Worm (Caenorhabditis elegans): ENCODE results near the gene T24E12.3.

T24E12.3 gene

ce11 chrII:3823855-3824254 lies 48.0 kb downstream of the T24E12.3 start, which contains the start of gene skr-15:
TSS of gene skr-15 (plus strand) at chrII:3824155.
- TF ChIP-seq cog-1 (tag; optimal IDR thresholded peaks at IDR 0.05) (no peak), tab-1 (GFP tag; IDR thresholded peaks at IDR 0.05) (no peak), med-1 (GFP tag; optimal IDR thresholded peaks at IDR 0.05; ENCODE audit: insufficient read depth) (no peak), ztf-29 (GFP tag; IDR thresholded peaks at IDR 0.05) (no peak), ref-1 (GFP tag; conservative IDR thresholded peaks at IDR 0.05) (no peak), T22C8.4 (GFP tag; IDR thresholded peaks at IDR 0.05) (no peak), klf-2 (GFP tag; conservative IDR thresholded peaks at IDR 0.05) (no peak), flt-1 (GFP tag; IDR thresholded peaks at IDR 0.05) (no peak), ztf-23 (GFP tag; IDR thresholded peaks at IDR 0.05) (no peak)

Data from whole organism, midembryonic.